Fruit fly (Drosophila melanogaster): ENCODE data around the gene Prx4.

dm6 chr3L:3046325-3047156 is 4.4 kb downstream of the Prx4 start, which contains the start of the genes scramb2 and Sk2:
- TF ChIP-seq CG12605 (GFP tag; IDR thresholded peaks at IDR 0.05) (peak; percentile 97), D1 (tag; optimal IDR thresholded peaks at IDR 0.05) (no peak), EcR (GFP tag; optimal IDR thresholded peaks at IDR 0.05) (no peak), Pif1B (GFP tag; optimal IDR thresholded peaks at IDR 0.05) (peak; percentile 95), CG8159 (tag; optimal IDR thresholded peaks at IDR 0.05) (peak; percentile 95), Snoo (tag; optimal IDR thresholded peaks at IDR 0.05) (peak; percentile 95), CG15710 (tag; optimal IDR thresholded peaks at IDR 0.05) (peak; percentile 96)
